Fruit fly (Drosophila melanogaster) whole organism, embryonic: ENCODE results near the gene CG15043.

Source experiments
- Adf1 ChIP-seq: fragments of 200-800 bp; sonication (Bioruptor generic); IDR thresholded peaks from 2 replicates; pipeline ENCODE4 v1.3.6; 2022; ENCODE audit warnings: missing biosample characterization, missing genetic modification characterization
- Antp ChIP-seq: fragments of 200-800 bp; sonication (Bioruptor generic); optimal IDR thresholded peaks from 3 replicates; lab custom pipeline; 2016; ENCODE audit warnings: missing biosample characterization, missing genetic modification characterization
- Blimp-1 ChIP-seq: fragments of 200-800 bp; sonication (Bioruptor generic); optimal IDR thresholded peaks from 3 replicates; lab custom pipeline; 2018; ENCODE audit warnings: missing biosample characterization, missing genetic modification characterization, mild to moderate bottlenecking, moderate library complexity, missing genetic modification reagents
- CG10462 ChIP-seq: fragments of 200-800 bp; sonication (Bioruptor generic); optimal IDR thresholded peaks from 2 replicates; lab custom pipeline; 2016; ENCODE audit warnings: missing biosample characterization, missing genetic modification characterization
- CG12769 ChIP-seq: fragments of 200-800 bp; sonication (Bioruptor generic); optimal IDR thresholded peaks from 2 replicates; lab custom pipeline; 2019; ENCODE audit warnings: missing biosample characterization, mild to moderate bottlenecking, missing genetic modification characterization, moderate library complexity
- CG14441 ChIP-seq: fragments of 200-800 bp; sonication (Bioruptor generic); IDR thresholded peaks from 2 replicates; pipeline ENCODE4 v1.3.6; 2022; ENCODE audit warnings: missing biosample characterization, missing genetic modification characterization
- CG2712 ChIP-seq: fragments of 200-800 bp; optimal IDR thresholded peaks from 3 replicates; lab custom pipeline; 2019; ENCODE audit warnings: missing biosample characterization, mild to moderate bottlenecking, missing genetic modification characterization, moderate library complexity
- CG32772 ChIP-seq: fragments of 200-800 bp; sonication (Bioruptor generic); IDR thresholded peaks from 2 replicates; pipeline ENCODE4 v1.3.6; 2022; ENCODE audit warnings: missing biosample characterization, missing genetic modification characterization
- CG4360 ChIP-seq: fragments of 200-800 bp; sonication (Bioruptor generic); IDR thresholded peaks from 2 replicates; pipeline ENCODE4 v1.3.6; 2022; ENCODE audit warnings: missing biosample characterization, missing genetic modification characterization
- CG43689 ChIP-seq: fragments of 200-800 bp; sonication (Bioruptor generic); IDR thresholded peaks from 2 replicates; pipeline ENCODE4 v1.3.6; 2022; ENCODE audit warnings: missing biosample characterization, missing genetic modification characterization
- CG4424 ChIP-seq: fragments of 200-800 bp; sonication (Bioruptor generic); optimal IDR thresholded peaks from 3 replicates; lab custom pipeline; 2016; ENCODE audit warnings: missing biosample characterization, missing genetic modification characterization
- CG8944 ChIP-seq: fragments of 200-800 bp; sonication (Bioruptor generic); optimal IDR thresholded peaks from 3 replicates; lab custom pipeline; 2016; ENCODE audit warnings: missing biosample characterization, missing genetic modification characterization
- CG9437 ChIP-seq: fragments of 200-800 bp; sonication (Bioruptor generic); optimal IDR thresholded peaks from 2 replicates; lab custom pipeline; 2018; ENCODE audit warnings: missing biosample characterization, mild to moderate bottlenecking, missing genetic modification characterization
- Dip3 ChIP-seq: fragments of 200-800 bp; sonication (Bioruptor generic); optimal IDR thresholded peaks from 3 replicates; lab custom pipeline; 2016; ENCODE audit warnings: missing biosample characterization, missing genetic modification characterization
- Dll ChIP-seq: fragments of 200-800 bp; sonication (Bioruptor generic); IDR thresholded peaks from 4 replicates; pipeline ENCODE4 v1.3.6; 2022; ENCODE audit warnings: missing biosample characterization, missing genetic modification characterization; ENCODE audit not compliant: partially characterized antibody
- Doc3 ChIP-seq: fragments of 200-800 bp; sonication (Bioruptor generic); IDR thresholded peaks from 3 replicates; pipeline ENCODE4 v1.3.6; 2022; ENCODE audit warnings: missing biosample characterization, missing genetic modification characterization; ENCODE audit not compliant: partially characterized antibody
- Drgx ChIP-seq: fragments of 200-800 bp; sonication (Bioruptor generic); IDR thresholded peaks from 2 replicates; pipeline ENCODE4 v1.3.6; 2022; ENCODE audit warnings: missing biosample characterization, missing genetic modification characterization
- Ets97D ChIP-seq: fragments of 200-800 bp; sonication (Bioruptor generic); optimal IDR thresholded peaks from 3 replicates; lab custom pipeline; 2016; ENCODE audit warnings: missing biosample characterization, missing genetic modification characterization
- HHEX ChIP-seq: fragments of 200-800 bp; sonication (Bioruptor generic); optimal IDR thresholded peaks from 3 replicates; lab custom pipeline; 2017; ENCODE audit warnings: missing biosample characterization, mild to moderate bottlenecking, missing genetic modification characterization, missing genetic modification reagents
- Hr3 ChIP-seq: fragments of 200-800 bp; sonication (Bioruptor generic); optimal IDR thresholded peaks from 3 replicates; lab custom pipeline; 2016; ENCODE audit warnings: missing biosample characterization, missing genetic modification characterization
- Hr51 ChIP-seq, 2 experiments: fragments of 200-800 bp; sonication (Bioruptor generic); optimal IDR thresholded peaks; 2 replicates in 1 of 2; 3 replicates in 1 of 2; lab custom pipeline; 2016 to 2018; ENCODE audit warnings: missing biosample characterization in 2 of 2, missing genetic modification characterization in 2 of 2, mild to moderate bottlenecking in 1 of 2, moderate library complexity in 1 of 2
- Jarid2 ChIP-seq: fragments of 200-800 bp; sonication (Bioruptor generic); optimal IDR thresholded peaks from 3 replicates; lab custom pipeline; 2017; ENCODE audit warnings: mild to moderate bottlenecking, missing biosample characterization, missing genetic modification reagents, missing genetic modification characterization
- Med ChIP-seq: fragments of 200-800 bp; sonication (Bioruptor generic); peaks from one replicate; lab custom pipeline; 2016; ENCODE audit warnings: missing biosample characterization, missing genetic modification characterization, mild to moderate bottlenecking, inconsistent platforms, moderate library complexity
- Nf-YA ChIP-seq: fragments of 200-800 bp; sonication (Bioruptor generic); IDR thresholded peaks from 2 replicates; pipeline ENCODE4 v1.3.6; 2022; ENCODE audit warnings: missing biosample characterization, missing genetic modification characterization
- Nf-YB ChIP-seq: fragments of 200-800 bp; sonication (Bioruptor generic); optimal IDR thresholded peaks from 3 replicates; lab custom pipeline; 2019; ENCODE audit warnings: missing biosample characterization, mild to moderate bottlenecking, missing genetic modification characterization, moderate library complexity
- Nf-YC ChIP-seq: fragments of 200-800 bp; optimal IDR thresholded peaks from 3 replicates; lab custom pipeline; 2019; ENCODE audit warnings: missing biosample characterization, mild to moderate bottlenecking, missing genetic modification characterization, moderate library complexity
- Opbp ChIP-seq: fragments of 200-800 bp; sonication (Bioruptor generic); IDR thresholded peaks from 3 replicates; pipeline ENCODE4 v1.3.6; 2022; ENCODE audit warnings: missing biosample characterization, missing genetic modification characterization; ENCODE audit not compliant: partially characterized antibody
- Pdp1 ChIP-seq, 2 experiments: fragments of 200-800 bp; sonication (Bioruptor generic); optimal IDR thresholded peaks; 3 replicates each; lab custom pipeline; 2016; ENCODE audit warnings: missing biosample characterization in 2 of 2, missing genetic modification characterization in 2 of 2, mild to moderate bottlenecking in 1 of 2, moderate library complexity in 1 of 2
- Scr ChIP-seq: fragments of 200-800 bp; sonication (Bioruptor generic); IDR thresholded peaks from 2 replicates; pipeline ENCODE4 v1.3.6; 2022; ENCODE audit warnings: missing biosample characterization, missing genetic modification characterization; ENCODE audit not compliant: partially characterized antibody
- TFAM ChIP-seq: fragments of 200-800 bp; sonication (Bioruptor generic); optimal IDR thresholded peaks from 2 replicates; lab custom pipeline; 2017; ENCODE audit warnings: missing biosample characterization, missing genetic modification characterization, inconsistent platforms
- bcd ChIP-seq: fragments of 200-800 bp; sonication (Bioruptor generic); optimal IDR thresholded peaks from 2 replicates; lab custom pipeline; 2017; ENCODE audit warnings: missing biosample characterization, mild to moderate bottlenecking, missing genetic modification characterization
- corto ChIP-seq: fragments of 200-800 bp; sonication (Bioruptor generic); optimal IDR thresholded peaks from 2 replicates; lab custom pipeline; 2016; ENCODE audit warnings: missing biosample characterization, mild to moderate bottlenecking, missing genetic modification characterization, moderate library complexity
- crol ChIP-seq: fragments of 200-800 bp; sonication (Bioruptor generic); IDR thresholded peaks from 2 replicates; pipeline ENCODE4 v1.3.6; 2022; ENCODE audit warnings: missing biosample characterization, missing genetic modification characterization
- gce ChIP-seq: fragments of 200-800 bp; sonication (Bioruptor generic); IDR thresholded peaks from 3 replicates; pipeline ENCODE4 v1.3.6; 2022; ENCODE audit warnings: missing biosample characterization, missing genetic modification characterization
- grau ChIP-seq: fragments of 200-800 bp; optimal IDR thresholded peaks from 3 replicates; lab custom pipeline; 2019; ENCODE audit warnings: missing biosample characterization, mild to moderate bottlenecking, missing genetic modification characterization, moderate library complexity
- insv ChIP-seq, 2 experiments: fragments of 200-800 bp; sonication (Bioruptor generic); optimal IDR thresholded peaks; 3 replicates each; lab custom pipeline; 2016 to 2018; ENCODE audit warnings: missing biosample characterization in 2 of 2, missing genetic modification characterization in 2 of 2
- knrl ChIP-seq: fragments of 200-800 bp; sonication (Bioruptor generic); IDR thresholded peaks from 3 replicates; pipeline ENCODE4 v1.3.6; 2022; ENCODE audit warnings: missing biosample characterization, missing genetic modification characterization; ENCODE audit not compliant: partially characterized antibody
- lbe ChIP-seq: fragments of 200-800 bp; sonication (Bioruptor generic); optimal IDR thresholded peaks from 2 replicates; lab custom pipeline; 2016; ENCODE audit warnings: missing biosample characterization, mild to moderate bottlenecking, missing genetic modification characterization
- mirr ChIP-seq: fragments of 200-800 bp; sonication (Bioruptor generic); optimal IDR thresholded peaks from 3 replicates; lab custom pipeline; 2018; ENCODE audit warnings: missing biosample characterization, mild to moderate bottlenecking, missing genetic modification characterization
- nom ChIP-seq: fragments of 200-800 bp; sonication (Bioruptor generic); optimal IDR thresholded peaks from 2 replicates; lab custom pipeline; 2017; ENCODE audit warnings: missing biosample characterization, missing genetic modification characterization, mild to moderate bottlenecking, moderate library complexity, missing genetic modification reagents
- pnt ChIP-seq: fragments of 200-800 bp; sonication (Bioruptor generic); optimal IDR thresholded peaks from 3 replicates; lab custom pipeline; 2016; ENCODE audit warnings: missing biosample characterization, missing genetic modification characterization
- rib ChIP-seq: fragments of 200-800 bp; sonication (Bioruptor generic); IDR thresholded peaks from 2 replicates; pipeline ENCODE4 v1.3.6; 2022; ENCODE audit warnings: missing biosample characterization, missing genetic modification characterization
- row ChIP-seq: fragments of 200-800 bp; sonication (Bioruptor generic); IDR thresholded peaks from 3 replicates; pipeline ENCODE4 v1.3.6; 2022; ENCODE audit warnings: missing biosample characterization, missing genetic modification characterization
- sens ChIP-seq: fragments of 200-800 bp; sonication (Bioruptor generic); peaks from one replicate; lab custom pipeline; 2016; ENCODE audit warnings: missing biosample characterization, missing genetic modification characterization
- zf30C ChIP-seq: fragments of 200-800 bp; sonication (Bioruptor generic); optimal IDR thresholded peaks from 3 replicates; lab custom pipeline; 2018; ENCODE audit warnings: missing biosample characterization, mild to moderate bottlenecking, missing genetic modification characterization

Gene CG15043

dm6 chrX:18538204-18538864 lies 44.4 kb upstream of the CG15043 start:
- TF ChIP-seq Drgx (GFP tag; lab: Robert Waterston, UW) (peak; percentile 29; the same call in 1 of the 2 replicates), CG12769 (no peak), CG32772 (GFP tag; lab: Robert Waterston, UW) (no peak), Dll (GFP tag; lab: Robert Waterston, UW) (0 out of 4 replicates have a peak, but pooled peaks have one; percentile 31), insv (GFP tag; optimal IDR thresholded peaks at IDR 0.05; lab: Kevin White, UChicago) (no peak), CG9437 (GFP tag; lab: Kevin White, UChicago) (no peak), lbe (GFP tag; lab: Kevin White, UChicago) (peak; percentile 39), CG2712 (tag; lab: Kevin White, UChicago) (peak; percentile 3), Dip3 (GFP tag; lab: Kevin White, UChicago) (no peak), row (GFP tag; lab: Robert Waterston, UW) (peak; percentile 46), Antp (GFP tag; lab: Kevin White, UChicago) (no peak), grau (tag; lab: Kevin White, UChicago) (peak; percentile 65), nom (peak; percentile 0)
- TF ChIP-seq, all 482 proteins: peak for 7

dm6 chrX:18537066-18537759 lies 43.2 kb upstream of the CG15043 start:
- TF ChIP-seq Blimp-1 (GFP tag; lab: Kevin White, UChicago) (no peak), Pdp1 (GFP tag; optimal IDR thresholded peaks at IDR 0.05; lab: Kevin White, UChicago) (peak in 1 of 2 experiments; percentile 6), CG8944 (no peak), CG4360 (GFP tag; lab: Robert Waterston, UW) (peak; percentile 55; the same call in 1 of the 2 replicates), crol (GFP tag; lab: Robert Waterston, UW) (0 out of 2 replicates have a peak, but pooled peaks have one; percentile 33), knrl (no peak), sens (GFP tag; lab: Kevin White, UChicago) (peak; percentile 7)

- no peak for TF ChIP-seq grau (tag; lab: Kevin White, UChicago)
- TF ChIP-seq CG10462 (GFP tag; lab: Kevin White, UChicago): no peak
- TF ChIP-seq Opbp (GFP tag; lab: Robert Waterston, UW): peak; percentile 39; the same call in 1 of the 3 replicates
- TF ChIP-seq mirr: peak; percentile 1
- TF ChIP-seq pnt: no peak
- no peak for TF ChIP-seq Ets97D (GFP tag; lab: Kevin White, UChicago)
- TF ChIP-seq corto: no peak
- no peak for TF ChIP-seq CG4424
- no peak for TF ChIP-seq CG14441 (GFP tag; lab: Robert Waterston, UW)
- TF ChIP-seq Nf-YB (GFP tag; lab: Kevin White, UChicago): peak; percentile 97
- TF ChIP-seq gce (GFP tag; lab: Robert Waterston, UW): 0 out of 3 replicates have a peak, but pooled peaks have one; percentile 10
- TF ChIP-seq zf30C: peak; percentile 2
- TF ChIP-seq rib (GFP tag; lab: Robert Waterston, UW): no peak
- no peak for TF ChIP-seq bcd (GFP tag; lab: Kevin White, UChicago)
- peak; percentile 96 for TF ChIP-seq Nf-YC (tag; lab: Kevin White, UChicago)
- TF ChIP-seq Hr3 (GFP tag; lab: Kevin White, UChicago): no peak
- TF ChIP-seq Adf1 (GFP tag; lab: Robert Waterston, UW): peak; percentile 85
- peak; percentile 73 for TF ChIP-seq Jarid2 (GFP tag; lab: Kevin White, UChicago)
- peak; percentile 45; the same call in 1 of the 2 replicates for TF ChIP-seq Nf-YA (GFP tag; lab: Robert Waterston, UW)
- peak; percentile 76 for TF ChIP-seq Med (GFP tag; lab: Kevin White, UChicago)
- no peak for TF ChIP-seq HHEX (GFP tag; lab: Kevin White, UChicago)
- TF ChIP-seq Doc3 (GFP tag; lab: Robert Waterston, UW): 0 out of 3 replicates have a peak, but pooled peaks have one; percentile 14
- no peak for TF ChIP-seq CG43689
- TF ChIP-seq TFAM: no peak
- 0 out of 2 replicates have a peak, but pooled peaks have one; percentile 11 for TF ChIP-seq Scr
- no peak for TF ChIP-seq Hr51 (GFP tag; optimal IDR thresholded peaks at IDR 0.05; lab: Kevin White, UChicago)
These were observed 40.4 kb upstream of the CG15043 start for dm6 chrX:18534393-18534792.
